Worm (Caenorhabditis elegans) whole organism, L3 larva: ENCODE data around the gene JC8.7.

Source experiments
- ama-1 ChIP-seq: fragments of 150-350 bp; optimal IDR thresholded peaks from 2 replicates; lab custom pipeline; 2018
- fkh-10 ChIP-seq: sonication (generic microtip); optimal IDR thresholded peaks from 2 replicates; lab custom pipeline; 2017; ENCODE audit warnings: missing biosample characterization, missing genetic modification reagents, missing genetic modification characterization
- jun-1 ChIP-seq: fragments of 150-350 bp; optimal IDR thresholded peaks from 2 replicates; lab custom pipeline; 2014; ENCODE audit warnings: missing biosample characterization, missing genetic modification reagents, missing genetic modification characterization
- lin-39 ChIP-seq: fragments of 150-350 bp; optimal IDR thresholded peaks from 2 replicates; lab custom pipeline; 2018; ENCODE audit warnings: missing biosample characterization, missing genetic modification reagents, missing genetic modification characterization
- tbx-2 ChIP-seq: sonication (generic microtip); optimal IDR thresholded peaks from 2 replicates; lab custom pipeline; 2016; ENCODE audit warnings: mild to moderate bottlenecking, missing genetic modification characterization, missing compliant biosample characterization
- ztf-11 ChIP-seq: fragments of 150-350 bp; optimal IDR thresholded peaks from 2 replicates; lab custom pipeline; 2014; ENCODE audit warnings: missing biosample characterization, missing genetic modification characterization

DNA sequence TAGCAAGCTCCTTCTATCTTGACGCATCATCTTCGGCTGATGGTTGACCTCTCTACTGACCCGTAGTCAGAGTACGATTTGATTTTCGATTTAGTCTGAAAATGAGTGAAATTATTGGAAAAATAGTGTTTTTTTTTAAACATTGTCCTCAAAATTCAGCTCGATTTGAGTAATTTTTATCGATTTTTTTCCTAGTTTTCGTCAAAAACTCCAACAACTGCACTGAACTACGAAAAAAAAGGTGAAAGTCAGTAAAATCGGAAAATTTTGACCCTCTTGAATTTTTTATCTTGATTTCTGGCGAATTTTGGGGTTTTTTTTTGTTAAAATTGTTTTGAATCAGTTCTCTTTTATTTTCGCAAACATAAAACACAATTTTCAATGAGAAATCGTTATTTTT, 43.0 kb upstream of the JC8.7 start, which contains the start of gene ced-3:
- TF ChIP-seq tbx-2 (no peak), ztf-11 (tag; lab: Kevin White, UChicago) (no peak), jun-1 (tag; lab: Kevin White, UChicago) (no peak), ama-1 (lab: Kevin White, UChicago) (no peak), fkh-10 (GFP tag; lab: Kevin White, UChicago) (no peak), lin-39 (no peak)
